Worm (Caenorhabditis elegans) whole organism, young adult: ENCODE measurements around the gene C36A4.10.
"Not testable (repeated sequence)": the region's sequence is repeated elsewhere in the genome, so short reads cannot be mapped to it uniquely, and the experiment has no call there.

ENCODE experiments used
- B0261.1 ChIP-seq: sonication (generic microtip); optimal IDR thresholded peaks from 2 replicates; lab custom pipeline; 2016; ENCODE audit warnings: mild to moderate bottlenecking, missing genetic modification characterization, moderate library complexity, missing compliant biosample characterization
- ama-1 ChIP-seq, 3 experiments: fragments of 150-350 bp in 1 of 3; sonication (generic microtip) in 2 of 3; optimal IDR thresholded peaks; 2 replicates each; lab custom pipeline; 2014 to 2018; ENCODE audit warnings: missing biosample characterization in 2 of 3, missing genetic modification characterization in 2 of 3, missing genetic modification reagents in 2 of 3
- fkh-3 ChIP-seq: sonication (generic microtip); optimal IDR thresholded peaks from 2 replicates; lab custom pipeline; 2016; ENCODE audit warnings: mild to moderate bottlenecking, missing genetic modification characterization, missing compliant biosample characterization
- lag-1 ChIP-seq: fragments of 200-800 bp; sonication (Bioruptor generic); IDR thresholded peaks from 2 replicates; pipeline ENCODE4 v1.3.6; 2022; ENCODE audit warnings: missing genetic modification reagents, missing genetic modification characterization, missing compliant biosample characterization
- mcd-1 ChIP-seq: fragments of 200-800 bp; sonication (Bioruptor generic); IDR thresholded peaks from 2 replicates; pipeline ENCODE4 v1.3.6; 2022; ENCODE audit warnings: missing genetic modification reagents, missing genetic modification characterization, missing compliant biosample characterization

ce11 chrIII:3844746-3845145 lies 13.5 kb upstream of the C36A4.10 start, which contains the start of gene maph-1.3:
- not testable (repeated sequence) for TF ChIP-seq ama-1 (optimal IDR thresholded peaks at IDR 0.05; lab: Kevin White, UChicago); ama-1 (GFP tag; optimal IDR thresholded peaks at IDR 0.05; lab: Kevin White, UChicago); mcd-1 (GFP tag; lab: Robert Waterston, UW); B0261.1 (tag; lab: Kevin White, UChicago); lag-1 (GFP tag; lab: Robert Waterston, UW); fkh-3 (tag; lab: Kevin White, UChicago)
